Fruit fly (Drosophila melanogaster) whole organism, embryonic: ENCODE results near the gene CG6830.

Experiments
- ATbp ChIP-seq: fragments of 200-800 bp; sonication (Bioruptor generic); optimal IDR thresholded peaks from 2 replicates; lab custom pipeline; 2017; ENCODE audit warnings: missing biosample characterization, mild to moderate bottlenecking, missing genetic modification characterization, missing genetic modification reagents
- Ada2b ChIP-seq: fragments of 200-800 bp; sonication (Bioruptor generic); IDR thresholded peaks from 2 replicates; pipeline ENCODE4 v1.3.6; 2022; ENCODE audit warnings: missing biosample characterization, missing genetic modification characterization
- BtbVII ChIP-seq: fragments of 200-800 bp; sonication (Bioruptor generic); optimal IDR thresholded peaks from 3 replicates; lab custom pipeline; 2017; ENCODE audit warnings: missing biosample characterization, mild to moderate bottlenecking, missing genetic modification characterization
- CG10431 ChIP-seq: fragments of 200-800 bp; sonication (Bioruptor generic); optimal IDR thresholded peaks from 3 replicates; lab custom pipeline; 2018; ENCODE audit warnings: missing biosample characterization, mild to moderate bottlenecking, missing genetic modification characterization
- CG10543 ChIP-seq: fragments of 200-800 bp; sonication (Bioruptor generic); optimal IDR thresholded peaks from 3 replicates; lab custom pipeline; 2017; ENCODE audit warnings: missing biosample characterization, mild to moderate bottlenecking, missing genetic modification characterization, moderate library complexity
- CG12219 ChIP-seq: fragments of 200-800 bp; sonication (Bioruptor generic); optimal IDR thresholded peaks from 3 replicates; lab custom pipeline; 2018; ENCODE audit warnings: missing biosample characterization, mild to moderate bottlenecking, missing genetic modification characterization
- CG13296 ChIP-seq: fragments of 200-800 bp; sonication (Bioruptor generic); optimal IDR thresholded peaks from 3 replicates; lab custom pipeline; 2018; ENCODE audit warnings: missing biosample characterization, mild to moderate bottlenecking, missing genetic modification characterization
- CG13624 ChIP-seq: fragments of 200-800 bp; sonication (Bioruptor generic); optimal IDR thresholded peaks from 2 replicates; lab custom pipeline; 2016; ENCODE audit warnings: missing biosample characterization, missing genetic modification characterization
- CG15269 ChIP-seq: fragments of 200-800 bp; sonication (Bioruptor generic); optimal IDR thresholded peaks from 2 replicates; lab custom pipeline; 2018; ENCODE audit warnings: missing biosample characterization, mild to moderate bottlenecking, missing genetic modification characterization, moderate library complexity
- CG15601 ChIP-seq: fragments of 200-800 bp; sonication (Bioruptor generic); optimal IDR thresholded peaks from 3 replicates; lab custom pipeline; 2019; ENCODE audit warnings: missing biosample characterization, mild to moderate bottlenecking, missing genetic modification characterization, moderate library complexity
- CG17612 ChIP-seq: fragments of 200-800 bp; sonication (Bioruptor generic); IDR thresholded peaks from 2 replicates; pipeline ENCODE4 v1.3.6; 2022; ENCODE audit warnings: missing biosample characterization, missing genetic modification characterization
- CG18011 ChIP-seq: fragments of 200-800 bp; sonication (Bioruptor generic); optimal IDR thresholded peaks from 2 replicates; lab custom pipeline; 2017; ENCODE audit warnings: missing biosample characterization, missing genetic modification characterization, mild to moderate bottlenecking, moderate library complexity, missing genotype
- CG2129 ChIP-seq: fragments of 200-800 bp; sonication (Bioruptor generic); IDR thresholded peaks from 2 replicates; pipeline ENCODE4 v1.3.6; 2022; ENCODE audit warnings: missing biosample characterization, missing genetic modification characterization; ENCODE audit not compliant: partially characterized antibody
- CG31365 ChIP-seq: fragments of 200-800 bp; sonication (Bioruptor generic); optimal IDR thresholded peaks from 2 replicates; lab custom pipeline; 2018; ENCODE audit warnings: missing biosample characterization, mild to moderate bottlenecking, missing genetic modification characterization
- CG3281 ChIP-seq: fragments of 200-800 bp; sonication (Bioruptor generic); optimal IDR thresholded peaks from 3 replicates; lab custom pipeline; 2017; ENCODE audit warnings: missing biosample characterization, mild to moderate bottlenecking, missing genetic modification characterization
- CG33557 ChIP-seq: fragments of 200-800 bp; sonication (Bioruptor generic); optimal IDR thresholded peaks from 2 replicates; lab custom pipeline; 2019; ENCODE audit warnings: missing biosample characterization, mild to moderate bottlenecking, missing genetic modification characterization, moderate library complexity
- CG34376 ChIP-seq: fragments of 200-800 bp; sonication (Bioruptor generic); optimal IDR thresholded peaks from 2 replicates; lab custom pipeline; 2018; ENCODE audit warnings: missing biosample characterization, mild to moderate bottlenecking, missing genetic modification characterization
- CG43689 ChIP-seq: fragments of 200-800 bp; sonication (Bioruptor generic); IDR thresholded peaks from 2 replicates; pipeline ENCODE4 v1.3.6; 2022; ENCODE audit warnings: missing biosample characterization, missing genetic modification characterization
- CG4617 ChIP-seq: fragments of 200-800 bp; sonication (Bioruptor generic); optimal IDR thresholded peaks from 3 replicates; lab custom pipeline; 2016; ENCODE audit warnings: missing biosample characterization, missing genetic modification characterization, borderline replicate concordance
- CG6813 ChIP-seq: fragments of 200-800 bp; sonication (Bioruptor generic); optimal IDR thresholded peaks from 2 replicates; lab custom pipeline; 2017; ENCODE audit warnings: missing biosample characterization, missing genetic modification characterization, mild to moderate bottlenecking, moderate library complexity, missing genetic modification reagents
- CG7271 ChIP-seq: fragments of 200-800 bp; sonication (Bioruptor generic); optimal IDR thresholded peaks from 2 replicates; lab custom pipeline; 2018; ENCODE audit warnings: missing biosample characterization, mild to moderate bottlenecking, missing genetic modification characterization, moderate library complexity
- CG7745 ChIP-seq: fragments of 200-800 bp; sonication (Bioruptor generic); optimal IDR thresholded peaks from 2 replicates; lab custom pipeline; 2018; ENCODE audit warnings: missing biosample characterization, mild to moderate bottlenecking, missing genetic modification characterization, moderate library complexity
- CG9876 ChIP-seq: fragments of 200-800 bp; sonication (Bioruptor generic); optimal IDR thresholded peaks from 2 replicates; lab custom pipeline; 2016; ENCODE audit warnings: missing biosample characterization, missing genetic modification characterization
- Doc2 ChIP-seq: fragments of 200-800 bp; sonication (Bioruptor generic); IDR thresholded peaks from 2 replicates; pipeline ENCODE4 v1.3.6; 2022; ENCODE audit warnings: missing biosample characterization, missing genetic modification characterization
- Fer1 ChIP-seq: fragments of 200-800 bp; sonication (Bioruptor generic); optimal IDR thresholded peaks from 2 replicates; lab custom pipeline; 2017; ENCODE audit warnings: missing biosample characterization, mild to moderate bottlenecking, missing genetic modification characterization
- H15 ChIP-seq: fragments of 200-800 bp; sonication (Bioruptor generic); IDR thresholded peaks from 3 replicates; pipeline ENCODE4 v1.3.6; 2022; ENCODE audit warnings: missing biosample characterization, missing genetic modification characterization
- HmgZ ChIP-seq: fragments of 200-800 bp; sonication (Bioruptor generic); optimal IDR thresholded peaks from 2 replicates; lab custom pipeline; 2018; ENCODE audit warnings: missing biosample characterization, mild to moderate bottlenecking, missing genetic modification characterization
- Hr51 ChIP-seq, 2 experiments: fragments of 200-800 bp; sonication (Bioruptor generic); optimal IDR thresholded peaks; 2 replicates in 1 of 2; 3 replicates in 1 of 2; lab custom pipeline; 2016 to 2018; ENCODE audit warnings: missing biosample characterization in 2 of 2, missing genetic modification characterization in 2 of 2, mild to moderate bottlenecking in 1 of 2, moderate library complexity in 1 of 2
- Scr ChIP-seq: fragments of 200-800 bp; sonication (Bioruptor generic); IDR thresholded peaks from 2 replicates; pipeline ENCODE4 v1.3.6; 2022; ENCODE audit warnings: missing biosample characterization, missing genetic modification characterization; ENCODE audit not compliant: partially characterized antibody
- TFAM ChIP-seq: fragments of 200-800 bp; sonication (Bioruptor generic); optimal IDR thresholded peaks from 2 replicates; lab custom pipeline; 2017; ENCODE audit warnings: missing biosample characterization, missing genetic modification characterization, inconsistent platforms
- al ChIP-seq: fragments of 200-800 bp; sonication (Bioruptor generic); IDR thresholded peaks from 2 replicates; pipeline ENCODE4 v1.3.6; 2022; ENCODE audit warnings: missing biosample characterization, missing genetic modification characterization
- amos ChIP-seq: fragments of 200-800 bp; sonication (Bioruptor generic); IDR thresholded peaks from 2 replicates; pipeline ENCODE4 v1.3.6; 2022; ENCODE audit warnings: missing biosample characterization, missing genetic modification characterization; ENCODE audit not compliant: partially characterized antibody
- crc ChIP-seq: fragments of 200-800 bp; sonication (Bioruptor generic); optimal IDR thresholded peaks from 2 replicates; lab custom pipeline; 2016; ENCODE audit warnings: missing biosample characterization, missing genetic modification characterization
- crol ChIP-seq: fragments of 200-800 bp; sonication (Bioruptor generic); IDR thresholded peaks from 2 replicates; pipeline ENCODE4 v1.3.6; 2022; ENCODE audit warnings: missing biosample characterization, missing genetic modification characterization
- dimm ChIP-seq: fragments of 200-800 bp; sonication (Bioruptor generic); IDR thresholded peaks from 2 replicates; pipeline ENCODE4 v1.3.6; 2022; ENCODE audit warnings: missing biosample characterization, missing genetic modification characterization
- esg ChIP-seq: fragments of 200-800 bp; sonication (Bioruptor generic); conservative IDR thresholded peaks from 2 replicates; pipeline ENCODE4 v1.3.6; 2022; ENCODE audit warnings: missing biosample characterization, missing genetic modification characterization
- exex ChIP-seq: fragments of 200-800 bp; sonication (Bioruptor generic); optimal IDR thresholded peaks from 4 replicates; lab custom pipeline; 2018; ENCODE audit warnings: missing biosample characterization, mild to moderate bottlenecking, missing genetic modification characterization, moderate library complexity
- gcm2 ChIP-seq: fragments of 200-800 bp; sonication (Bioruptor generic); optimal IDR thresholded peaks from 2 replicates; lab custom pipeline; 2016; ENCODE audit warnings: missing biosample characterization, missing genetic modification characterization
- kah ChIP-seq: fragments of 200-800 bp; sonication (Bioruptor generic); optimal IDR thresholded peaks from 2 replicates; lab custom pipeline; 2018; ENCODE audit warnings: missing biosample characterization, mild to moderate bottlenecking, missing genetic modification characterization
- kni ChIP-seq: fragments of 200-800 bp; sonication (Bioruptor generic); optimal IDR thresholded peaks from 3 replicates; lab custom pipeline; 2017; ENCODE audit warnings: mild to moderate bottlenecking, missing biosample characterization, missing genetic modification reagents, missing genetic modification characterization
- lbe ChIP-seq: fragments of 200-800 bp; sonication (Bioruptor generic); optimal IDR thresholded peaks from 2 replicates; lab custom pipeline; 2016; ENCODE audit warnings: missing biosample characterization, mild to moderate bottlenecking, missing genetic modification characterization
- mirr ChIP-seq: fragments of 200-800 bp; sonication (Bioruptor generic); optimal IDR thresholded peaks from 3 replicates; lab custom pipeline; 2018; ENCODE audit warnings: missing biosample characterization, mild to moderate bottlenecking, missing genetic modification characterization
- psq ChIP-seq: fragments of 200-800 bp; sonication (Bioruptor generic); optimal IDR thresholded peaks from 2 replicates; lab custom pipeline; 2017; ENCODE audit warnings: missing biosample characterization, missing genetic modification characterization
- pum ChIP-seq: fragments of 200-800 bp; sonication (Bioruptor generic); optimal IDR thresholded peaks from 2 replicates; lab custom pipeline; 2016; ENCODE audit warnings: missing biosample characterization, missing genetic modification characterization
- salm ChIP-seq: fragments of 200-800 bp; sonication (Bioruptor generic); optimal IDR thresholded peaks from 2 replicates; lab custom pipeline; 2018; ENCODE audit warnings: missing biosample characterization, mild to moderate bottlenecking, missing genetic modification characterization
- scrt ChIP-seq: fragments of 200-800 bp; sonication (Bioruptor generic); optimal IDR thresholded peaks from 2 replicates; lab custom pipeline; 2018; ENCODE audit warnings: missing biosample characterization, mild to moderate bottlenecking, missing genetic modification characterization, moderate library complexity
- sd ChIP-seq: fragments of 200-800 bp; sonication (Bioruptor generic); optimal IDR thresholded peaks from 3 replicates; lab custom pipeline; 2018; ENCODE audit warnings: missing biosample characterization, mild to moderate bottlenecking, missing genetic modification characterization, moderate library complexity
- sens ChIP-seq: fragments of 200-800 bp; sonication (Bioruptor generic); peaks from one replicate; lab custom pipeline; 2016; ENCODE audit warnings: missing biosample characterization, missing genetic modification characterization
- so ChIP-seq: fragments of 200-800 bp; sonication (Bioruptor generic); IDR thresholded peaks from 3 replicates; pipeline ENCODE4 v1.3.6; 2022; ENCODE audit warnings: missing biosample characterization, missing genetic modification characterization
- sob ChIP-seq: fragments of 200-800 bp; sonication (Bioruptor generic); IDR thresholded peaks from 2 replicates; pipeline ENCODE4 v1.3.6; 2022; ENCODE audit warnings: missing biosample characterization, missing genetic modification characterization
- wek ChIP-seq: fragments of 200-800 bp; sonication (Bioruptor generic); optimal IDR thresholded peaks from 3 replicates; lab custom pipeline; 2018; ENCODE audit warnings: missing biosample characterization, mild to moderate bottlenecking, missing genetic modification characterization, moderate library complexity

CG6830 gene

DNA sequence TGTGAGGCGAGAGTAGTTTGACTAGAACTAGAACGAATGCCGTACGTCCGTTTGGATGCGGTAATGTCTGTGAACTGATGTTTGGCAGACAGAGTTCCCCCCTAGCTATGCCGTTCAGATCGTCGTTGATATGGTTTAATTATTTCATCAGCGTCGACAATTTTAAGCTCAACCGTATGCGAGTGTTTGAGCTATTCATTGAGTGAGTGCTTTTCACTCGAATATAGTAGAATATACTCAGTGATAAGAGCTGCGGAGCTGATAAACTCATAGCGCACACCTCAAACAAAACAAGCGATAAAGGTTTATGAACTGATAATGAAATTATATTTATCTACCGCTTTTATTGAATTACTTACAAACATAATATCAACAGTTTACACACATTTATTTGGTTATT, 3.9 kb upstream of the CG6830 start, which contains the start of gene CG6834 (continued):
- TF ChIP-seq wek (GFP tag; lab: Kevin White, UChicago) (peak; percentile 46), crol (GFP tag; lab: Robert Waterston, UW) (no peak), H15 (GFP tag; lab: Robert Waterston, UW) (no peak), CG12219 (GFP tag; lab: Kevin White, UChicago) (peak; percentile 28), CG33557 (GFP tag; lab: Kevin White, UChicago) (peak; percentile 53), kni (GFP tag; lab: Kevin White, UChicago) (no peak), CG13624 (peak; percentile 19), CG31365 (peak; percentile 0), pum (GFP tag; lab: Kevin White, UChicago) (no peak), salm (tag; lab: Kevin White, UChicago) (peak; percentile 66), so (no peak), sens (GFP tag; lab: Kevin White, UChicago) (peak; percentile 33), CG43689 (GFP tag; lab: Robert Waterston, UW) (no peak), al (no peak), CG6813 (GFP tag; lab: Kevin White, UChicago) (no peak), CG10431 (peak; percentile 39), CG13296 (GFP tag; lab: Kevin White, UChicago) (peak; percentile 53), CG4617 (no peak), Fer1 (GFP tag; lab: Kevin White, UChicago) (peak; percentile 31), CG10543 (peak; percentile 20), amos (GFP tag; lab: Robert Waterston, UW) (peak; percentile 25; the same call in 1 of the 2 replicates), CG7745 (tag; lab: Kevin White, UChicago) (peak; percentile 9), CG34376 (GFP tag; lab: Kevin White, UChicago) (peak; percentile 74), scrt (GFP tag; lab: Kevin White, UChicago) (no peak), ATbp (peak; percentile 1), CG9876 (no peak)

dm6 chr3R:11683675-11684074, 467 bp downstream of the CG6830 start:
- no peak for TF ChIP-seq gcm2 (GFP tag; lab: Kevin White, UChicago)
- peak; percentile 48 for TF ChIP-seq mirr (GFP tag; lab: Kevin White, UChicago)
- TF ChIP-seq exex (tag; lab: Kevin White, UChicago) = peak; percentile 76
- peak; percentile 37 for TF ChIP-seq CG34376 (GFP tag; lab: Kevin White, UChicago)
- peak; percentile 8 for TF ChIP-seq CG3281 (GFP tag; lab: Kevin White, UChicago)
- no peak for TF ChIP-seq CG15601 (tag; lab: Kevin White, UChicago)
- no peak for TF ChIP-seq Doc2 (GFP tag; lab: Robert Waterston, UW)
- no peak for TF ChIP-seq sob (GFP tag; lab: Robert Waterston, UW)
- no peak for TF ChIP-seq Hr51 (GFP tag; optimal IDR thresholded peaks at IDR 0.05; lab: Kevin White, UChicago)
- no peak for TF ChIP-seq CG18011 (GFP tag; lab: Kevin White, UChicago)
- TF ChIP-seq CG2129 (GFP tag; lab: Robert Waterston, UW) = no peak
- no peak for TF ChIP-seq psq (GFP tag; lab: Kevin White, UChicago)
- TF ChIP-seq BtbVII (GFP tag; lab: Kevin White, UChicago) = no peak
- no peak for TF ChIP-seq TFAM (GFP tag; lab: Kevin White, UChicago)
- no peak for TF ChIP-seq Scr (GFP tag; lab: Robert Waterston, UW)
- TF ChIP-seq esg (GFP tag; lab: Robert Waterston, UW) = no peak
- TF ChIP-seq CG15269 (tag; lab: Kevin White, UChicago) = no peak
- peak; percentile 37 for TF ChIP-seq sd (tag; lab: Kevin White, UChicago)
- TF ChIP-seq HmgZ (tag; lab: Kevin White, UChicago) = no peak
- no peak for TF ChIP-seq CG7271 (tag; lab: Kevin White, UChicago)
- TF ChIP-seq crc (GFP tag; lab: Kevin White, UChicago) = no peak
- no peak for TF ChIP-seq Ada2b
- no peak for TF ChIP-seq dimm (GFP tag; lab: Robert Waterston, UW)
- no peak for TF ChIP-seq CG17612
- TF ChIP-seq lbe (GFP tag; lab: Kevin White, UChicago) = no peak
- no peak for TF ChIP-seq kah
